Worm (Caenorhabditis elegans) whole organism, L4 larva: Measurements from ENCODE around the gene rps-27.

ENCODE experiments used
- F26F4.8 ChIP-seq: fragments of 200-800 bp; sonication (Bioruptor generic); conservative IDR thresholded peaks from 2 replicates; pipeline ENCODE4 v1.3.6; 2022; ENCODE audit warnings: missing genetic modification characterization, missing compliant biosample characterization
- F37D6.2 ChIP-seq: sonication (generic microtip); optimal IDR thresholded peaks from 2 replicates; lab custom pipeline; 2016; ENCODE audit warnings: mild to moderate bottlenecking, missing genetic modification characterization, missing compliant biosample characterization
- T20F7.1 ChIP-seq: fragments of 200-800 bp; sonication (Bioruptor generic); optimal IDR thresholded peaks from 2 replicates; lab custom pipeline; 2018; ENCODE audit warnings: mild to moderate bottlenecking, missing genetic modification characterization, missing compliant biosample characterization
- T26A8.4 ChIP-seq: fragments of 200-800 bp; sonication (Bioruptor generic); IDR thresholded peaks from 2 replicates; pipeline ENCODE4 v1.3.6; 2022; ENCODE audit warnings: missing genetic modification characterization, missing compliant biosample characterization
- Y75B8A.6 ChIP-seq: fragments of 200-800 bp; sonication (Bioruptor generic); IDR thresholded peaks from 2 replicates; pipeline ENCODE4 v1.3.6; 2022; ENCODE audit warnings: missing genetic modification reagents, missing genetic modification characterization, missing compliant biosample characterization
- ZK337.2 ChIP-seq: fragments of 200-800 bp; sonication (Bioruptor generic); IDR thresholded peaks from 2 replicates; pipeline ENCODE4 v1.3.6; 2022; ENCODE audit warnings: missing genetic modification reagents, missing genetic modification characterization, missing compliant biosample characterization
- aha-1 ChIP-seq: fragments of 150-350 bp; peaks from one replicate; lab custom pipeline; 2014; ENCODE audit warnings: missing biosample characterization, missing genetic modification characterization
- ama-1 ChIP-seq: fragments of 150-350 bp; optimal IDR thresholded peaks from 2 replicates; lab custom pipeline; 2014; ENCODE audit warnings: inconsistent platforms, mixed read lengths
- arid-1 ChIP-seq: fragments of 200-800 bp; sonication (Bioruptor generic); conservative IDR thresholded peaks from 2 replicates; pipeline ENCODE4 v1.3.6; 2022; ENCODE audit warnings: missing genetic modification reagents, missing genetic modification characterization, missing compliant biosample characterization
- attf-4 ChIP-seq: sonication (generic microtip); optimal IDR thresholded peaks from 3 replicates; lab custom pipeline; 2017; ENCODE audit warnings: missing biosample characterization, missing genetic modification characterization
- ceh-20 ChIP-seq: fragments of 200-800 bp; sonication (Bioruptor generic); IDR thresholded peaks from 2 replicates; pipeline ENCODE4 v1.3.6; 2022; ENCODE audit warnings: missing genetic modification reagents, missing genetic modification characterization, missing compliant biosample characterization
- ceh-44 ChIP-seq: fragments of 200-800 bp; sonication (Bioruptor generic); IDR thresholded peaks from 2 replicates; pipeline ENCODE4 v1.3.6; 2022; ENCODE audit warnings: missing genetic modification reagents, missing genetic modification characterization, missing compliant biosample characterization
- ceh-82 ChIP-seq: sonication (generic microtip); optimal IDR thresholded peaks from 2 replicates; lab custom pipeline; 2017; ENCODE audit warnings: missing biosample characterization, missing genetic modification characterization
- daf-12 ChIP-seq: fragments of 150-350 bp; optimal IDR thresholded peaks from 2 replicates; lab custom pipeline; 2014; ENCODE audit warnings: missing biosample characterization, missing genetic modification reagents, missing genetic modification characterization
- daf-19 ChIP-seq: fragments of 200-800 bp; sonication (Bioruptor generic); conservative IDR thresholded peaks from 2 replicates; pipeline ENCODE4 v1.3.6; 2022; ENCODE audit warnings: missing genetic modification characterization, missing compliant biosample characterization
- dmd-6 ChIP-seq: fragments of 200-800 bp; sonication (Bioruptor generic); IDR thresholded peaks from 2 replicates; pipeline ENCODE4 v1.3.6; 2022; ENCODE audit warnings: missing genetic modification reagents, missing genetic modification characterization, missing compliant biosample characterization
- dmd-8 ChIP-seq: fragments of 200-800 bp; sonication (Bioruptor generic); IDR thresholded peaks from 2 replicates; pipeline ENCODE4 v1.3.6; 2022; ENCODE audit warnings: missing genetic modification characterization, missing compliant biosample characterization
- dpl-1 ChIP-seq: fragments of 150-350 bp; optimal IDR thresholded peaks from 2 replicates; lab custom pipeline; 2014; ENCODE audit warnings: missing biosample characterization, missing genetic modification reagents, missing genetic modification characterization
- duxl-1 ChIP-seq: sonication (generic microtip); optimal IDR thresholded peaks from 2 replicates; lab custom pipeline; 2016; ENCODE audit warnings: mild to moderate bottlenecking, missing genetic modification characterization, moderate library complexity, missing compliant biosample characterization; ENCODE audit not compliant: poor library complexity
- egl-43 ChIP-seq: fragments of 200-800 bp; sonication (Bioruptor generic); IDR thresholded peaks from 2 replicates; pipeline ENCODE4 v1.3.6; 2022; ENCODE audit warnings: missing genetic modification reagents, missing genetic modification characterization, missing compliant biosample characterization
- fkh-10 ChIP-seq: fragments of 150-350 bp; optimal IDR thresholded peaks from 2 replicates; lab custom pipeline; 2014; ENCODE audit warnings: missing biosample characterization, missing genetic modification reagents, missing genetic modification characterization
- fos-1 ChIP-seq: fragments of 150-350 bp; optimal IDR thresholded peaks from 2 replicates; lab custom pipeline; 2014; ENCODE audit warnings: missing biosample characterization, missing genetic modification characterization
- hif-1 ChIP-seq, 2 experiments: sonication (generic microtip); optimal IDR thresholded peaks; 2 replicates each; lab custom pipeline; 2016 to 2017; ENCODE audit warnings: missing compliant biosample characterization in 2 of 2, missing genetic modification characterization in 2 of 2, missing genetic modification reagents in 2 of 2, missing genotype in 2 of 2, mild to moderate bottlenecking in 1 of 2
- hlh-30 ChIP-seq: sonication (generic microtip); optimal IDR thresholded peaks from 2 replicates; lab custom pipeline; 2017; ENCODE audit warnings: antibody characterized with exemption, mild to moderate bottlenecking, missing genetic modification characterization, missing compliant biosample characterization; ENCODE audit not compliant: insufficient read depth
- hmg-1.1 ChIP-seq: fragments of 200-800 bp; sonication (Bioruptor generic); IDR thresholded peaks from 2 replicates; pipeline ENCODE4 v1.3.6; 2022; ENCODE audit warnings: missing genetic modification reagents, missing genetic modification characterization, missing compliant biosample characterization
- lim-7 ChIP-seq: fragments of 200-800 bp; sonication (Bioruptor generic); IDR thresholded peaks from 2 replicates; pipeline ENCODE4 v1.3.6; 2022; ENCODE audit warnings: missing genetic modification characterization, missing compliant biosample characterization
- lin-13 ChIP-seq: fragments of 150-350 bp; optimal IDR thresholded peaks from 2 replicates; lab custom pipeline; 2014; ENCODE audit warnings: missing biosample characterization, missing genetic modification reagents, missing genetic modification characterization
- lin-29 ChIP-seq: fragments of 200-800 bp; sonication (Bioruptor generic); IDR thresholded peaks from 2 replicates; pipeline ENCODE4 v1.3.6; 2022; ENCODE audit warnings: missing genetic modification reagents, missing genetic modification characterization, missing compliant biosample characterization
- lir-3 ChIP-seq: sonication (generic microtip); optimal IDR thresholded peaks from 2 replicates; lab custom pipeline; 2016; ENCODE audit warnings: mild to moderate bottlenecking, missing genetic modification characterization, missing compliant biosample characterization
- lsy-2 ChIP-seq, 2 experiments: fragments of 150-350 bp in 1 of 2; sonication (generic microtip) in 1 of 2; optimal IDR thresholded peaks; 2 replicates each; lab custom pipeline; 2014 to 2017; ENCODE audit warnings: missing biosample characterization in 2 of 2, missing genetic modification characterization in 2 of 2
- mes-2 ChIP-seq: sonication (generic microtip); optimal IDR thresholded peaks from 2 replicates; lab custom pipeline; 2016; ENCODE audit warnings: missing genotype, mild to moderate bottlenecking, missing genetic modification characterization, missing compliant biosample characterization; ENCODE audit not compliant: poor library complexity, severe bottlenecking
- mxl-2 ChIP-seq: fragments of 200-800 bp; sonication (Bioruptor generic); conservative IDR thresholded peaks from 2 replicates; pipeline ENCODE4 v1.3.6; 2022; ENCODE audit warnings: missing genetic modification reagents, missing genetic modification characterization, missing compliant biosample characterization
- mxl-3 ChIP-seq: fragments of 200-800 bp; sonication (Bioruptor generic); optimal IDR thresholded peaks from 2 replicates; lab custom pipeline; 2018; ENCODE audit warnings: mild to moderate bottlenecking, missing genetic modification characterization, missing compliant biosample characterization
- nhr-237 ChIP-seq: sonication (generic microtip); optimal IDR thresholded peaks from 2 replicates; lab custom pipeline; 2017; ENCODE audit warnings: missing biosample characterization, missing genetic modification characterization
- nhr-25 ChIP-seq: sonication (generic microtip); optimal IDR thresholded peaks from 2 replicates; lab custom pipeline; 2017; ENCODE audit warnings: missing genetic modification characterization, mild to moderate bottlenecking, missing compliant biosample characterization, antibody characterized with exemption, moderate library complexity, borderline replicate concordance; ENCODE audit not compliant: insufficient read depth
- nhr-48 ChIP-seq: sonication (generic microtip); optimal IDR thresholded peaks from 2 replicates; lab custom pipeline; 2016; ENCODE audit warnings: mild to moderate bottlenecking, missing genetic modification characterization, missing compliant biosample characterization
- nhr-6 ChIP-seq: fragments of 150-350 bp; optimal IDR thresholded peaks from 2 replicates; lab custom pipeline; 2014; ENCODE audit warnings: missing biosample characterization, missing genetic modification characterization
- nhr-77 ChIP-seq: fragments of 150-350 bp; optimal IDR thresholded peaks from 2 replicates; lab custom pipeline; 2014; ENCODE audit warnings: missing biosample characterization, missing genetic modification characterization
- php-3 ChIP-seq: fragments of 200-800 bp; sonication (Bioruptor generic); IDR thresholded peaks from 2 replicates; pipeline ENCODE4 v1.3.6; 2022; ENCODE audit warnings: missing genetic modification reagents, missing genetic modification characterization, missing compliant biosample characterization
- rbr-2 ChIP-seq: sonication (generic microtip); optimal IDR thresholded peaks from 2 replicates; lab custom pipeline; 2016; ENCODE audit warnings: missing genotype, missing genetic modification characterization, missing compliant biosample characterization
- saeg-2 ChIP-seq: fragments of 200-800 bp; sonication (Bioruptor generic); IDR thresholded peaks from 2 replicates; pipeline ENCODE4 v1.3.6; 2022; ENCODE audit warnings: missing genetic modification reagents, missing genetic modification characterization, missing compliant biosample characterization
- snpc-1.2 ChIP-seq: fragments of 200-800 bp; sonication (Bioruptor generic); IDR thresholded peaks from 2 replicates; pipeline ENCODE4 v1.3.6; 2022; ENCODE audit warnings: missing genetic modification reagents, missing genetic modification characterization, missing compliant biosample characterization
- snpc-4 ChIP-seq: fragments of 150-350 bp; optimal IDR thresholded peaks from 2 replicates; lab custom pipeline; 2014; ENCODE audit warnings: missing biosample characterization, missing genetic modification characterization
- tag-97 ChIP-seq: fragments of 200-800 bp; sonication (Bioruptor generic); IDR thresholded peaks from 2 replicates; pipeline ENCODE4 v1.3.6; 2022; ENCODE audit warnings: missing genetic modification characterization, missing compliant biosample characterization
- unc-130 ChIP-seq: sonication (generic microtip); optimal IDR thresholded peaks from 2 replicates; lab custom pipeline; 2016; ENCODE audit warnings: missing genetic modification reagents, missing genetic modification characterization, missing compliant biosample characterization
- unc-39 ChIP-seq: sonication (generic microtip); optimal IDR thresholded peaks from 2 replicates; lab custom pipeline; 2017; ENCODE audit warnings: missing biosample characterization, missing genetic modification characterization
- vab-7 ChIP-seq: fragments of 200-800 bp; sonication (Bioruptor generic); IDR thresholded peaks from 2 replicates; pipeline ENCODE4 v1.3.6; 2022; ENCODE audit warnings: missing genetic modification reagents, missing genetic modification characterization, missing compliant biosample characterization
- zfp-2 ChIP-seq: sonication (generic microtip); optimal IDR thresholded peaks from 2 replicates; lab custom pipeline; 2016; ENCODE audit warnings: mild to moderate bottlenecking, missing genetic modification characterization, missing compliant biosample characterization
- zip-2 ChIP-seq: fragments of 150-350 bp; optimal IDR thresholded peaks from 2 replicates; lab custom pipeline; 2014; ENCODE audit warnings: missing biosample characterization, missing genetic modification characterization
- ztf-11 ChIP-seq: fragments of 150-350 bp; optimal IDR thresholded peaks from 2 replicates; lab custom pipeline; 2014; ENCODE audit warnings: missing biosample characterization, missing genetic modification characterization
- ztf-7 ChIP-seq: fragments of 150-350 bp; optimal IDR thresholded peaks from 2 replicates; lab custom pipeline; 2014; ENCODE audit warnings: missing biosample characterization, missing genetic modification characterization

Gene rps-27

ce11 chrV:103043-103702 is 704 bp downstream of the rps-27 start (continued):
- TF ChIP-seq ceh-44 (GFP tag; lab: Robert Waterston, UW) (no peak), nhr-237 (tag; lab: Kevin White, UChicago) (no peak), zip-2 (tag; lab: Kevin White, UChicago) (no peak), vab-7 (no peak), lin-13 (GFP tag; lab: Kevin White, UChicago) (no peak), Y75B8A.6 (GFP tag; lab: Robert Waterston, UW) (no peak), nhr-48 (no peak), dmd-6 (GFP tag; lab: Robert Waterston, UW) (no peak), mxl-2 (GFP tag; lab: Robert Waterston, UW) (no peak), unc-130 (GFP tag; lab: Kevin White, UChicago) (no peak), F26F4.8 (GFP tag; lab: Robert Waterston, UW) (no peak), ceh-20 (GFP tag; lab: Robert Waterston, UW) (no peak), egl-43 (GFP tag; lab: Robert Waterston, UW) (0 out of 2 replicates have a peak, but pooled peaks have one; percentile 62), ztf-11 (tag; lab: Kevin White, UChicago) (no peak), hlh-30 (tag; lab: Kevin White, UChicago) (no peak), mxl-3 (GFP tag; lab: Kevin White, UChicago) (no peak), daf-12 (tag; lab: Kevin White, UChicago) (no peak), F37D6.2 (tag; lab: Kevin White, UChicago) (no peak), zfp-2 (tag; lab: Kevin White, UChicago) (no peak), lin-29 (GFP tag; lab: Robert Waterston, UW) (no peak), duxl-1 (tag; lab: Kevin White, UChicago) (no peak), nhr-25 (tag; lab: Kevin White, UChicago) (no peak), php-3 (GFP tag; lab: Robert Waterston, UW) (no peak), T20F7.1 (GFP tag; lab: Kevin White, UChicago) (no peak), ztf-7 (tag; lab: Kevin White, UChicago) (no peak), dpl-1 (GFP tag; lab: Kevin White, UChicago) (no peak), mes-2 (tag; lab: Kevin White, UChicago) (no peak), attf-4 (no peak), ZK337.2 (GFP tag; lab: Robert Waterston, UW) (0 out of 2 replicates have a peak, but pooled peaks have one; percentile 29), hmg-1.1 (GFP tag; lab: Robert Waterston, UW) (no peak), nhr-77 (tag; lab: Kevin White, UChicago) (no peak), daf-19 (GFP tag; lab: Robert Waterston, UW) (no peak), fos-1 (no peak), aha-1 (no peak), rbr-2 (tag; lab: Kevin White, UChicago) (no peak), snpc-1.2 (GFP tag; lab: Robert Waterston, UW) (peak; percentile 79), saeg-2 (GFP tag; lab: Robert Waterston, UW) (no peak), ceh-82 (tag; lab: Kevin White, UChicago) (no peak), snpc-4 (no peak), lir-3 (no peak), nhr-6 (tag; lab: Kevin White, UChicago) (no peak), arid-1 (GFP tag; lab: Robert Waterston, UW) (peak; percentile 80), lim-7 (0 out of 2 replicates have a peak, but pooled peaks have one; percentile 14), unc-39 (no peak), T26A8.4 (GFP tag; lab: Robert Waterston, UW) (no peak), fkh-10 (GFP tag; lab: Kevin White, UChicago) (no peak), dmd-8 (peak; percentile 65; the same call in 1 of the 2 replicates), hif-1 (tag; optimal IDR thresholded peaks at IDR 0.05; lab: Kevin White, UChicago) (no peak), lsy-2 (tag; optimal IDR thresholded peaks at IDR 0.05; lab: Kevin White, UChicago) (no peak), ama-1 (lab: Kevin White, UChicago) (peak; percentile 44), tag-97 (GFP tag; lab: Robert Waterston, UW) (no peak)
